Worm (Caenorhabditis elegans) whole organism, midembryonic: ENCODE measurements around the gene F48F7.6.
A peak's percentile ranks its signal among the peaks of the same experiment; 100 is the strongest.

Experiments
- T22C8.4 ChIP-seq: fragments of 200-800 bp; sonication (Bioruptor generic); IDR thresholded peaks from 2 replicates; pipeline ENCODE4 v1.3.6; 2022; ENCODE audit warnings: missing genetic modification characterization, missing compliant biosample characterization
- cog-1 ChIP-seq: sonication (generic microtip); optimal IDR thresholded peaks from 2 replicates; lab custom pipeline; 2016; ENCODE audit warnings: missing genetic modification characterization, missing compliant biosample characterization
- flt-1 ChIP-seq: fragments of 200-800 bp; sonication (Bioruptor generic); IDR thresholded peaks from 2 replicates; pipeline ENCODE4 v1.3.6; 2022; ENCODE audit warnings: missing genetic modification characterization, missing compliant biosample characterization
- klf-2 ChIP-seq: fragments of 200-800 bp; sonication (Bioruptor generic); conservative IDR thresholded peaks from 2 replicates; pipeline ENCODE4 v1.3.6; 2022; ENCODE audit warnings: missing genetic modification reagents, missing genetic modification characterization, missing compliant biosample characterization
- med-1 ChIP-seq: sonication (generic microtip); optimal IDR thresholded peaks from 2 replicates; lab custom pipeline; 2017; ENCODE audit warnings: missing genetic modification characterization, mild to moderate bottlenecking, missing compliant biosample characterization, antibody characterized with exemption, missing genetic modification reagents; ENCODE audit not compliant: insufficient read depth
- ref-1 ChIP-seq: fragments of 200-800 bp; sonication (Bioruptor generic); conservative IDR thresholded peaks from 2 replicates; pipeline ENCODE4 v1.3.6; 2022; ENCODE audit warnings: missing genetic modification reagents, missing genetic modification characterization, missing compliant biosample characterization
- tab-1 ChIP-seq: fragments of 200-800 bp; sonication (Bioruptor generic); IDR thresholded peaks from 2 replicates; pipeline ENCODE4 v1.3.6; 2022; ENCODE audit warnings: missing genetic modification characterization, missing compliant biosample characterization
- ztf-23 ChIP-seq: fragments of 200-800 bp; sonication (Bioruptor generic); IDR thresholded peaks from 2 replicates; pipeline ENCODE4 v1.3.6; 2022; ENCODE audit warnings: missing genetic modification reagents, missing genetic modification characterization, missing compliant biosample characterization
- ztf-29 ChIP-seq: fragments of 200-800 bp; sonication (Bioruptor generic); IDR thresholded peaks from 2 replicates; pipeline ENCODE4 v1.3.6; 2022; ENCODE audit warnings: missing genetic modification reagents, missing genetic modification characterization, missing compliant biosample characterization

F48F7.6 gene

DNA sequence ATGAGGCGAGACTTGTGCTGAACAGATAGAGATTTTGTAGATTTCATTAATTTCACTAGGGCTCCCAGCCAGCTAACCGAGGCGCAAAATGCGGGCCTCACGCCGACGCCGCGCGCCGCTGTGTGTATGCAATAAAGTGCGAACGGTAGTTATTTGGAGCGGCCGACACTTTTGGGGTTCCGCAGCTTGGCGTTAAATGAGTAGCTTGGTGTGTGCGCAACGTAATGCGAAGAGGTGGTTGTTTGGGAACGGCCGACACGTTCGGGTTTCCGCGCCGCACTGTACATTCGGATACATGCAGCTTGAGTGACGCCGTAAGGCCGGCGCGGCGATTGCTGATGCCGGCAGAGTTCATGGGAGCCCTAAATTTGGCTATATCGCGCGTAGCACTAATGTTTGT, 30.5 kb downstream of the F48F7.6 start:
- TF ChIP-seq flt-1 (GFP tag; lab: Robert Waterston, UW) = no peak
- no peak for TF ChIP-seq ref-1 (GFP tag; lab: Robert Waterston, UW)
- no peak for TF ChIP-seq T22C8.4 (GFP tag; lab: Robert Waterston, UW)
- no peak for TF ChIP-seq ztf-23 (GFP tag; lab: Robert Waterston, UW)
- TF ChIP-seq tab-1 (GFP tag; lab: Robert Waterston, UW) = no peak
- TF ChIP-seq ztf-29 (GFP tag; lab: Robert Waterston, UW) = no peak
- TF ChIP-seq med-1 (GFP tag; lab: Kevin White, UChicago) = no peak
- no peak for TF ChIP-seq cog-1 (tag; lab: Kevin White, UChicago)
- TF ChIP-seq klf-2 = no peak

DNA sequence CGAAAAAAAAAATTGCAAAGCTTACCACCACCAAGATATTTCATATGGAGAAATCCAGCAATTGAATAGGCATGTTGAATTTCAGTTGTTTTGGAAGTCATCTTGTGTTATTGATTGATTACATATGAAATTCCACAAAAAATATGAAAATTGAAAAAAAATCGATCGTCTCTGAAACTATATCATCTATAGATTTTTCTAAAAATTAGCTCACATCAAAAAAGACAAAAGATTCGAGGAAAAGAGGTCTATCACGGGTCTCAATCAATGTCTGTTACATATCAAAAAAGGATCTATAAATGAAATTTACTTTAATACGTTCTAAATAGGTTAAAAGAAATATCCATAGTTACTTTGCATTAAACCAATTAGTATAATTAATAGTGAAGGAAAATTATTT, 34.8 kb downstream of the F48F7.6 start, which contains the start of gene tbc-19:
Gene tbc-19 (minus strand): TSS at position 101 of the 400 bp plus-strand sequence.
- TF ChIP-seq klf-2 (no peak), tab-1 (GFP tag; lab: Robert Waterston, UW) (no peak), ref-1 (GFP tag; lab: Robert Waterston, UW) (no peak), T22C8.4 (GFP tag; lab: Robert Waterston, UW) (no peak), ztf-29 (GFP tag; lab: Robert Waterston, UW) (no peak), flt-1 (GFP tag; lab: Robert Waterston, UW) (no peak), ztf-23 (GFP tag; lab: Robert Waterston, UW) (no peak), cog-1 (tag; lab: Kevin White, UChicago) (no peak), med-1 (GFP tag; lab: Kevin White, UChicago) (no peak)

DNA sequence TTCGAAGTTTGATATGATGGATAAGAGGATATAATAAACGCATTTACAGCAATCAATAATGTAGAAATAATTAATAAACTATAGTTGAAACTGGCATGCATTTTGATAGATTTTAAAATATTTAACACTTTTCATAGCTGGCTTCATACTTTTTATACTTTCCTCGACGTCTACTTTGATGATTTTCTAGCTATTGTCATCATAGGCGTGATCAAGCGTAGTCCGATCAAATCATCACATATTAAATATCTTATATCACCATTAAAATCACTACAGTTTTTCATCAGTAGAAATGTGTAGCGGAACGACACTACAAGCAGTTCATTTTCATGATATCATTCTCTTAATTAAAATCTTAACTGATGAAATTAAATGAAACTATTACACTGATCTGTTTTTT, 37.7 kb downstream of the F48F7.6 start, which contains the start of gene C04C11.25:
Gene C04C11.25 (minus strand): TSS at position 101 of the 400 bp plus-strand sequence.
- TF ChIP-seq flt-1 (GFP tag; lab: Robert Waterston, UW) = no peak

DNA sequence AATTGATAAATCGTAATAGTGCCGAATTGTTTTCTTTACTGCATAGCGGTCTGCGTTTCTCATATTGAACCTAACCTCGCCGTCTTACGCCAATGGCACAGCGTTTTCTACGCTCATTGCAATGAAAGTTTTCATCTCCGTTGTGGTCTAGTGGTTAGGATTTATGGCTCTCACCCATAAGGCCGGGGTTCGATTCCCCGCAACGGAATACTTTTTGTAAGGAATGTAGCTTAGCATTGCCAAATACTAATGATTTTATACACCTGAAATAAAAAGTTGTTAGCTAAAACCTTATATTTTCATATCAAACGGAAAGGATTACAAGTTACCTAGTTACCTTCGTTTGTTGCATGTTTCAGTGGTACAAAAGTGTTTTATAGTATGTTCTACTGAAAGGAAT, 38.2 kb downstream of the F48F7.6 start:
- peak; percentile 82 for TF ChIP-seq klf-2
- peak; percentile 87 for TF ChIP-seq tab-1 (GFP tag; lab: Robert Waterston, UW)
- peak; percentile 2 for TF ChIP-seq med-1 (GFP tag; lab: Kevin White, UChicago)
- peak; percentile 75; the same call in 1 of the 2 replicates for TF ChIP-seq ztf-29 (GFP tag; lab: Robert Waterston, UW)
- peak; percentile 91 for TF ChIP-seq ztf-23 (GFP tag; lab: Robert Waterston, UW)
- TF ChIP-seq flt-1 (GFP tag; lab: Robert Waterston, UW) = peak; percentile 91
- TF ChIP-seq T22C8.4 (GFP tag; lab: Robert Waterston, UW) = peak; percentile 83
- TF ChIP-seq cog-1 (tag; lab: Kevin White, UChicago) = peak; percentile 86
- peak; percentile 81 for TF ChIP-seq ref-1 (GFP tag; lab: Robert Waterston, UW)

DNA sequence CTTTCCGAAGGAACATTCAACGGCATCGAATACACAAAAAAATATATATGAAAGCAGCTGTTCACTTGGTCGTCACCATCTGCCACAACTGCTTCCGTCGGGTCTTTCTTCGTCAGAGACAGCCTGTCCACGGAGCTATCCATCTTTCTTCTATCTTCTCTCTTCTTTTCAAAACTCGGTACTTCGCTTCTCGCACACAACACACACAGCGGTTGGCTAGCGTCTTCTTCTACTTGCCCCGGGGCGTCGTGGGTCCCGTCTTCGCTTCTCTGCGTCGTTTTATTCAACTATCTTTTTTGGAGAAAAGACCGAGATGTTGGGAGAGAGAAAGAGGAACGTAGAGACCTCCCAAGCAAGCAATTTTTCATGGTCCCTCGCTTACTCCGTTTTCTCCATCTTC, 39.1 kb downstream of the F48F7.6 start:
- TF ChIP-seq flt-1 (GFP tag; lab: Robert Waterston, UW) (peak; percentile 31; the same call in 1 of the 2 replicates), tab-1 (GFP tag; lab: Robert Waterston, UW) (0 out of 2 replicates have a peak, but pooled peaks have one; percentile 32), ref-1 (GFP tag; lab: Robert Waterston, UW) (no peak)

DNA sequence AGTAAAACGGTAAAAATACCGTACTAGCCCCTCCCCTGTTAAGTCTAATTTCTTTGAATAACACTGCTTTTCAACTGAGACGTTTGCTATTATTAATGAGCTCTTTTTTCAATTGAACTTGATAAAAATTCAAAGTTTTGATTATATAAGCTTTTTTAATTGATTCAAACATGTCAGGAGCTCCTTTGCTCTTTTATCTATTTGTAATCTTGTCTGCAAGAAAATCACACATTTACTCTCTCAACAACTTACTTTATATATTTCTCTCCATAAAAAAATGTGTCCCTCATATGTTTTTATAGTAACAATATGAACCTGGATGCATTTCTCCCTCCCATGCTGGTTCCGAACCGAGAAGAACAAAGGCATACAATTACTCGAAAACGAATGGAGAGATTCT, 42.7 kb downstream of the F48F7.6 start, which contains the start of gene C04C11.1:
Gene C04C11.1 (plus strand): TSS at position 301 of the 400 bp plus-strand sequence.
- TF ChIP-seq ztf-23 (GFP tag; lab: Robert Waterston, UW) (no peak), T22C8.4 (GFP tag; lab: Robert Waterston, UW) (no peak), tab-1 (GFP tag; lab: Robert Waterston, UW) (no peak), ref-1 (GFP tag; lab: Robert Waterston, UW) (no peak), flt-1 (GFP tag; lab: Robert Waterston, UW) (no peak), cog-1 (tag; lab: Kevin White, UChicago) (no peak), klf-2 (no peak), med-1 (GFP tag; lab: Kevin White, UChicago) (no peak), ztf-29 (GFP tag; lab: Robert Waterston, UW) (no peak)

DNA sequence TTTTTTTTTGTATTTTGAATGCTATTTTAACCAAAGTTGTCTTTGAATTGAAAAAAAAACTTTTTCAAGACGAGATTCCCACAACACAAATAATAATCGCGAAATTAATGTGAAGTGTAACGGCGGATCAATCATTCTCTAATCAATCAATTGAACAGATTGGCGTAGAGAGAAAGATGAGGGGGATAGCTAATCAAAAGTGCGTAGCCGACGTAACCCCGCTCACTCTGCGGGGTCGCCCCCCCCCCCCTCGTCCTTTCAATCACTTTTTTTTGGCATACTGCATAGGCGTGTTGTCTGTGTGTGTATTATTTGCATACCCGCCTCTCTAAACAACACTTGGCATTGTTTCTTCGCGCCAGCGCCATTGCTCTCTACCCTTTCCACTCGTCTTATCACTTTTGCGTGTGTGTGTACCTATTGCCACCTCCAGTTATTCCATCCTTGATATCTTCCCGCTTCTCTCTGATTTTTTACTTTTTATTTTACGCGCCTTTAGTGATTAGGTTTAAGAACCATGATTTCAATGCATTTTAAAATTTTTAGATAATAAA, 46.8 kb downstream of the F48F7.6 start:
- TF ChIP-seq tab-1 (GFP tag; lab: Robert Waterston, UW) = 0 out of 2 replicates have a peak, but pooled peaks have one; percentile 43
- TF ChIP-seq flt-1 (GFP tag; lab: Robert Waterston, UW) = no peak

DNA sequence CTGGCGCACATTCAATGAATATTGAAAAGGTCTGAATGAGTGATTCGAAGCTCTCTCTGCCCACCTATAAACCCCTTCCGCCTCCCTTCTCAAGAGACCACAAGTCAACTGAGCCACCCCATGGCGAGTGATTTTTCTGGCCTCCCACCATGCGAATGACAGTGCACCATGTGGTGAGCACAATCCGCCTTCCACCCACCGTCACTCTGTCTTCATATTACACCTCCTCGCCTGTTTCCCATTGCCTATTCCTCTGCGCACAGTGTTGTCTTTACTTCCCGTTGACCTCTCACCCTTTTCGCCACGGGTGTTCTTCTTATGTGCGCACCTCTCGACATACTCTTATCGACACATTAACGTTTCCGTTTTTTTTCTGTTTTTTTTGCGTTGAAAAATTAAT, 49.3 kb downstream of the F48F7.6 start:
- TF ChIP-seq flt-1 (GFP tag; lab: Robert Waterston, UW) = no peak

DNA sequence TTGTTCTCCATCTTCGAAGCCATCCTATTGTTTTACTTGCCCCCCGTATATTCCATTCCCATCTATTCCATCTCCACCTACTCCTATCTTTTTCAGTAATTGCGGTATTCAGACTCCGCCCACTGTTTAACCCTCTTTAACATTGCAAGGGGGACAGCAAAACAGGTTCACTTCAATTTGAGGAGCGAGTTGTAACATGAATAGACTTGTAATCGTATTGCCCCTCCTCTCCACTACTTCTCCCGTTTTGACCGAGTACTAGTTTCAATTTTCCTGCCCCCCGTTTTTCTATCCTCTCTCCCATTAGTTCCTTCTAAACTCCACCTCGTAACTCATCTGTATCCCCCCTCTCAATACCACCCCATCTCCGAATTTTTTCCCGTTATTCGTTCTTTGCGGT, 50.9 kb downstream of the F48F7.6 start:
- no peak for TF ChIP-seq med-1 (GFP tag; lab: Kevin White, UChicago)
- TF ChIP-seq ref-1 (GFP tag; lab: Robert Waterston, UW) = no peak
- TF ChIP-seq ztf-23 (GFP tag; lab: Robert Waterston, UW) = no peak
